Worm (Caenorhabditis elegans) whole organism, early embryonic: ENCODE results near the gene ham-1.

ENCODE experiments used
- B0310.2 ChIP-seq: sonication (generic microtip); optimal IDR thresholded peaks from 2 replicates; lab custom pipeline; 2016; ENCODE audit warnings: mild to moderate bottlenecking, missing genetic modification characterization, missing compliant biosample characterization
- F13C5.2 ChIP-seq: sonication (generic microtip); optimal IDR thresholded peaks from 2 replicates; lab custom pipeline; 2017; ENCODE audit warnings: mild to moderate bottlenecking, missing genetic modification characterization, inconsistent platforms, missing compliant biosample characterization
- aly-1 ChIP-seq: sonication (generic microtip); optimal IDR thresholded peaks from 2 replicates; lab custom pipeline; 2016; ENCODE audit warnings: missing genetic modification characterization, missing compliant biosample characterization
- ama-1 ChIP-seq: fragments of 150-350 bp; optimal IDR thresholded peaks from 2 replicates; lab custom pipeline; 2014
- ceh-13 ChIP-seq: fragments of 200-800 bp; sonication (Bioruptor generic); optimal IDR thresholded peaks from 2 replicates; lab custom pipeline; 2018; ENCODE audit warnings: mild to moderate bottlenecking, missing genetic modification characterization, missing compliant biosample characterization
- ceh-36 ChIP-seq: sonication (generic microtip); optimal IDR thresholded peaks from 2 replicates; lab custom pipeline; 2016; ENCODE audit warnings: missing genetic modification characterization, inconsistent platforms, missing compliant biosample characterization
- ets-7 ChIP-seq: sonication (generic microtip); optimal IDR thresholded peaks from 2 replicates; lab custom pipeline; 2016; ENCODE audit warnings: missing genotype, missing genetic modification characterization, missing compliant biosample characterization
- flt-1 ChIP-seq: fragments of 200-800 bp; sonication (Bioruptor generic); IDR thresholded peaks from 2 replicates; pipeline ENCODE4 v1.3.6; 2022; ENCODE audit warnings: missing genetic modification characterization, missing compliant biosample characterization
- hmbx-1 ChIP-seq: sonication (generic microtip); optimal IDR thresholded peaks from 2 replicates; lab custom pipeline; 2016; ENCODE audit warnings: mild to moderate bottlenecking, missing genetic modification characterization, missing compliant biosample characterization
- hmg-4 ChIP-seq: fragments of 200-800 bp; sonication (Bioruptor generic); optimal IDR thresholded peaks from 2 replicates; lab custom pipeline; 2018; ENCODE audit warnings: mild to moderate bottlenecking, missing genetic modification characterization, missing compliant biosample characterization
- hnd-1 ChIP-seq: sonication (generic microtip); optimal IDR thresholded peaks from 2 replicates; lab custom pipeline; 2016; ENCODE audit warnings: missing genetic modification characterization, missing compliant biosample characterization
- pes-1 ChIP-seq: fragments of 200-800 bp; sonication (Bioruptor generic); IDR thresholded peaks from 2 replicates; pipeline ENCODE4 v1.3.6; 2022; ENCODE audit warnings: missing genetic modification reagents, missing genetic modification characterization, missing compliant biosample characterization
- scrt-1 ChIP-seq: fragments of 200-800 bp; sonication (Bioruptor generic); IDR thresholded peaks from 2 replicates; pipeline ENCODE4 v1.3.6; 2022; ENCODE audit warnings: missing genetic modification characterization, missing compliant biosample characterization
- sea-1 ChIP-seq: fragments of 200-800 bp; sonication (Bioruptor generic); conservative IDR thresholded peaks from 2 replicates; pipeline ENCODE4 v1.3.6; 2022; ENCODE audit warnings: missing genetic modification characterization, missing compliant biosample characterization
- tbx-11 ChIP-seq: fragments of 200-800 bp; sonication (Bioruptor generic); IDR thresholded peaks from 2 replicates; pipeline ENCODE4 v1.3.6; 2022; ENCODE audit warnings: missing genetic modification characterization, missing compliant biosample characterization
- tbx-37 ChIP-seq: fragments of 200-800 bp; sonication (Bioruptor generic); conservative IDR thresholded peaks from 2 replicates; pipeline ENCODE4 v1.3.6; 2022; ENCODE audit warnings: missing genetic modification reagents, missing genetic modification characterization, missing compliant biosample characterization
- tra-4 ChIP-seq: sonication (generic microtip); optimal IDR thresholded peaks from 2 replicates; lab custom pipeline; 2017; ENCODE audit warnings: missing genetic modification characterization, missing compliant biosample characterization

Gene ham-1

DNA sequence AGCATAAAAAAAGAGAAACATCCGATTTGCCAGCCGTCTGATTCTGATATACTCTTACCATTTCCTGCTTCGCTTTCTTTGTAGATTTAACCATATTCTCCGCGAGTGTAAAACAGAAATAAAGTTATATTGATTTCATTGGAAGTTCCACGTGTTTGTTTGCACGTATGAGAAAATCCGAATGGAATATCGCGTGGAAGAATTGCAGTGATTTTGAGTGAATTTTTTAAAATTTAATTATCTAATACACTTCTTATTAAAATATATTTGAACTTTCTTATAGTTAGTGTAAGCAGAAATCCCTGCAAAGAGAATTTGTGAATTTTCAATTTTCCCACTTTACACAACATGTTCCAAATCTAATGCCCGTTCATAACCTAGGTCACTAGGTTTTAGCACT lies 10.9 kb upstream of the ham-1 start, which contains the start of gene F53B2.5:
F53B2.5 (minus strand) TSS at position 101 of the 400 bp plus-strand sequence.
- TF ChIP-seq hnd-1 (no peak), aly-1 (tag; lab: Kevin White, UChicago) (no peak), tbx-11 (GFP tag; lab: Robert Waterston, UW) (no peak), sea-1 (no peak), scrt-1 (no peak), hmbx-1 (tag; lab: Kevin White, UChicago) (no peak), tra-4 (tag; lab: Kevin White, UChicago) (no peak), ama-1 (lab: Kevin White, UChicago) (no peak), ets-7 (no peak), B0310.2 (tag; lab: Kevin White, UChicago) (no peak), ceh-13 (no peak), hmg-4 (GFP tag; lab: Kevin White, UChicago) (no peak), tbx-37 (GFP tag; lab: Robert Waterston, UW) (no peak), flt-1 (GFP tag; lab: Robert Waterston, UW) (no peak)

DNA sequence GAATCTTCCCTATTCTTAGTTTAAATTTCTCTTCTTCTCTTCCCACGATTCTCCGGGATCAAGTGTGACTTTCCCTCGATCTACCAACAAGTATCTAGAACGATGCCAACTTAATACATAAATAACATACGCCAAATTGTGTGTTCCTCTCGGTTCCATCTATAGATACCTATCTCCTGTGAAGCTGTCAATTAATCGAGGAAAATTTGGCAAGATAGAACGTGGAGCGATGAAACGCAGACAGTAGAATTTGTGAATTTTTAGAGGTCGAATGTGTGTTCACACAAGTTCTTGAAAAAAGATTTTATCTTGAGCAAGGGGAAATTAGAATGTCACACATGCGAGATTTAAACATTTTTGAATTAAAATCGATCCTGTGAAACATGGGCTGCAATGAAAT lies 10.5 kb upstream of the ham-1 start:
- TF ChIP-seq tbx-37 (GFP tag; lab: Robert Waterston, UW) = no peak
- TF ChIP-seq ceh-36 = no peak
- no peak for TF ChIP-seq ceh-13

DNA sequence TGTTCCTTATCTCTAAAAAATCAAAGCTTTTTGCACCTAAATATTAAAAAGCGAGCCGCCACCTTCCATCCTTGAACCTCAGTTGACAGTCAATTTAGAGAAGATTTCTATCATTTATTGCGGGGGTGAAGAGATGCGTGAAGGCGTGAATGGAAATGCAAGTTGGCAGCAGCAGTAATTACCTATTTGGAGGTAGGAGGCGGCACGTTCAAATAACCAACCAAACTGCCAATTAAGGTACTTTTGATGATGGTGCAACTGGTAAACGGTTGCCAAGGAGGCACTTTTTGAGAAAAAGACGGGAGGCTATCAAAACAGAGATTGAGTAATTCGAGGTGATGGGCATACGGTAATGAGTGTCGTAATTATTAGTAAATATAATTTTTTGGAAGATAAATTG lies 5.6 kb upstream of the ham-1 start:
- no peak for TF ChIP-seq ets-7

DNA sequence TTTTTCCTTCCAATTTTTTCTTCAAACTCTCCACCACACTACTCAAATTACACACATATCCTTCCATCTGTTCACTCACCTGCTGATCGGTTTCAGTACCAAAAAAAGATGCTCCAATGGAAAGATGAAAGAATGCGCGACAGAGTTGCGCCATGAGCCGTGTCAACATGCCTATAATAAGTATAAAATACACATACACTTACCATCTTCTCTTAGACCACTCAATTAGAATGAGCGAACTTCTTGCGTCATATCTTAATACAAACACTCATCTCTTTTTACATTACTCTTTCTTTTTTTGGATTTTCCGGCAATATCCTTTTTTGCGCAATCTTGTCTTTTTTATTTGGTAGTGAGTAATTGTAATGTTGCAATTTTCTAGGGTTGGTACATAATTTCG lies 4.3 kb upstream of the ham-1 start:
- no peak for TF ChIP-seq B0310.2 (tag; lab: Kevin White, UChicago)

DNA sequence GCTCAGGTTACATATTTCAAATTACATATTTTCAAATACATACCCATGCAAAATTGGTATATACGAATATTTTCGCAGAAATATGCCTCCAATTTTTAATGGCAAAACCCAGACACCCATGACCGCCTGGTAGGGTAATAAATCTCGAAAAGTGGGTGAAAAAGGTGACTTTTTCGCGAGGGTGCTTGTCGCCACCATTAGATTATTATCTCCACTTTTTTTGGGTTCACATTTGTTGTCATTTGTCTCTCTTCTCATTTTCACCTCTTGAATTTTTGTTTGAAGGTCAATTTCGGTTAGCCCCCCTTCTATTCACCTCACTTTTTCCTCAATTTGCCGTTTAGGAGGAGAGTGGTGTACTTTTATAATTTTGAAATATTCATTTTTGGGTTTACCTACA lies 1.7 kb upstream of the ham-1 start:
- TF ChIP-seq flt-1 (GFP tag; lab: Robert Waterston, UW) = no peak
- no peak for TF ChIP-seq tra-4 (tag; lab: Kevin White, UChicago)
- TF ChIP-seq pes-1 = no peak
- TF ChIP-seq tbx-11 (GFP tag; lab: Robert Waterston, UW) = no peak
- TF ChIP-seq hmg-4 (GFP tag; lab: Kevin White, UChicago) = no peak
- no peak for TF ChIP-seq ceh-36
- no peak for TF ChIP-seq hmbx-1 (tag; lab: Kevin White, UChicago)
- TF ChIP-seq ama-1 (lab: Kevin White, UChicago) = no peak
- TF ChIP-seq B0310.2 (tag; lab: Kevin White, UChicago) = no peak
- TF ChIP-seq scrt-1 = no peak
- no peak for TF ChIP-seq F13C5.2
- TF ChIP-seq hnd-1 = no peak
- TF ChIP-seq ets-7 = no peak
- TF ChIP-seq tbx-37 (GFP tag; lab: Robert Waterston, UW) = no peak
- TF ChIP-seq aly-1 (tag; lab: Kevin White, UChicago) = no peak
- no peak for TF ChIP-seq ceh-13
- no peak for TF ChIP-seq sea-1

DNA sequence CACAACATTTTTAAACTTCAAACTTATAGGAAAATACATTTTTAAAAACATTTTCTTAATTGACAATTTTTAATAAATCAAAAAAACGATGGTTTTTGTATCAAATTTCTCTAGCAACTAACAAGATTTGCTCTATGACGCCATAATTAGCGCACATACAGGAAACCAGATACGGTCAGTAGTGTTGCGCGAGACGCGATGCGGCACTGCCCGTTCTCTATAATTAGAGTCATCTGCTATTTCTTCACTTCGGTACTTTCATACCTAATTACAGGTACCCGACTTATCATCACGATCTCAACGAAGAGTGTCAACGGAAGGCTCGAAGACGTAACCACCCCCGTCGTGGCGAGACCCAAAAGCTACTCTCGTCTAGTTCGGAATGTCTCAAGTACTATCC lies 2.6 kb downstream of the ham-1 start:
- TF ChIP-seq B0310.2 (tag; lab: Kevin White, UChicago) (peak; percentile 28), flt-1 (GFP tag; lab: Robert Waterston, UW) (0 out of 2 replicates have a peak, but pooled peaks have one; percentile 12), pes-1 (peak; percentile 24; the same call in 1 of the 2 replicates), hnd-1 (no peak), ceh-36 (peak; percentile 5)

DNA sequence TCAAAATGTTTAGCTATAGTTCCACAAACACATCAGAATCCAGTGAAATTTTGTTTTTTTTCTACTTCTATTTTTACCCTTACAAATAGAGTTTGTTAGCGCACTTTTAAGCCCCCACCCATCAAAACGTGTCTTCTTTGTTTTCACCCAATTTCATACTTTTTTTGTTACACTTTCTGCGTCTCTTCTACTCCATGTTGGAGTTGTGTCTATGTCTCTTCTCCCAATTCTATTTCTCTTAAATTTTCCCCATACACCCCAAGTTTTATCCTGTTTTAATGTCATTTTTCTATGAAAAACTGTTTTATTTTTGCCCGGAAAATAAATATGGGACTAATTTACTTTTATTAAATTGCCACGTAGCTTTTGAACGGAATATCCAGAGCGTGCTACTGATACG lies 3.4 kb downstream of the ham-1 start:
- no peak for TF ChIP-seq ama-1 (lab: Kevin White, UChicago)
- no peak for TF ChIP-seq tbx-11 (GFP tag; lab: Robert Waterston, UW)
- TF ChIP-seq flt-1 (GFP tag; lab: Robert Waterston, UW) = no peak
- TF ChIP-seq F13C5.2 = no peak
- no peak for TF ChIP-seq ceh-13
- TF ChIP-seq hnd-1 = no peak
- no peak for TF ChIP-seq hmg-4 (GFP tag; lab: Kevin White, UChicago)
- no peak for TF ChIP-seq aly-1 (tag; lab: Kevin White, UChicago)
- TF ChIP-seq B0310.2 (tag; lab: Kevin White, UChicago) = no peak
- no peak for TF ChIP-seq pes-1
- no peak for TF ChIP-seq sea-1
- TF ChIP-seq scrt-1 = no peak
- TF ChIP-seq tbx-37 (GFP tag; lab: Robert Waterston, UW) = no peak

DNA sequence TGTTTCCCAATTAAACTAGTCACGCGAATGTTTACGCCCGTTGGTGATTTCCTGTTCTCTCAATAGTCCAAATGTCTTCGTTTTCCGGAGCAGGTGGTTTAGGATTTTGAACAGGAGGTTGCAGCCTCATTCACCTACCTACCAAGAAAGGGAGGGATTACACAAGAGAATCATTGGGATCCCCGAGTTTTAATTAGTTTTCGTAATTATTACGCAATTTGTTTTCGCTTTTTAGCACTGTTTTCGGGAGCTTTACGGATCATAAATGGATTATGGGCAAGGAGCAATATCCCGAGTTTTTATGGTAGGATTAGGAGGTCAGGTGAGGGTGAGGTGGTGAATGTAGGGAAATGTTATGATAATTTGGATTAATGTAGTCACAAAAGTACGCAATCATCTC lies 3.9 kb downstream of the ham-1 start:
- TF ChIP-seq tbx-37 (GFP tag; lab: Robert Waterston, UW) (peak; percentile 45; the same call in 1 of the 2 replicates), ceh-13 (no peak), hmg-4 (GFP tag; lab: Kevin White, UChicago) (peak; percentile 47), pes-1 (peak; percentile 33; the same call in 1 of the 2 replicates), ceh-36 (peak; percentile 71), ets-7 (no peak), ama-1 (lab: Kevin White, UChicago) (peak; percentile 71), tra-4 (tag; lab: Kevin White, UChicago) (no peak)

DNA sequence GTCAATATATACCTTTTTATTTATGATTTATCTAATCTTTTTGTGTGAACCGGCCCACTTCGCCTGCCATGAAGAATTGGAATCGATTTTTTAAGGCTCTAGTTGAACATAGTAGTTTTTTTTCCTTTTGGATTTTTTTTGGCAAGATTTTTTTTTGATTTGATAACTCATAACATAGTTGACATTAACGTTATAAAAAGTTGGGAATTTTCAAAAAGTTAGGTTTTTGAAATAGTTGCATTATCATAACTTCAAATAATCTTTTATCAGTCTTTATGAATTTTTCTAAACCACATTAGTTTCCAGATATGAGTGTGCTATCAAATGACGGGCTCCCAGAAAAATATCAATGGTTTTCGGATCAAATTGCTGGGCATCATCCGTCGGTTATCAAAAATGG lies 5.8 kb downstream of the ham-1 start, which contains the start of gene ipmk-1:
ipmk-1 (plus strand) TSS at position 301 of the 400 bp plus-strand sequence.
- no peak for TF ChIP-seq ama-1 (lab: Kevin White, UChicago)
- no peak for TF ChIP-seq B0310.2 (tag; lab: Kevin White, UChicago)
- no peak for TF ChIP-seq aly-1 (tag; lab: Kevin White, UChicago)
- no peak for TF ChIP-seq pes-1
- TF ChIP-seq F13C5.2 = no peak
- no peak for TF ChIP-seq hmg-4 (GFP tag; lab: Kevin White, UChicago)
- TF ChIP-seq sea-1 = no peak
- no peak for TF ChIP-seq tra-4 (tag; lab: Kevin White, UChicago)
- no peak for TF ChIP-seq tbx-11 (GFP tag; lab: Robert Waterston, UW)
- no peak for TF ChIP-seq hmbx-1 (tag; lab: Kevin White, UChicago)
- TF ChIP-seq flt-1 (GFP tag; lab: Robert Waterston, UW) = no peak
